Worm (Caenorhabditis elegans): ENCODE data around the gene H01M10.1.

The H01M10.1 gene

ce11 chrX:2591586-2592000 is 11.2 kb upstream of the H01M10.1 start:
- peak; percentile 8 for TF ChIP-seq nfya-1 (tag; optimal IDR thresholded peaks at IDR 0.05)
- peak; percentile 58 for TF ChIP-seq ceh-31 (tag; optimal IDR thresholded peaks at IDR 0.05)
- no peak for TF ChIP-seq pag-3 (tag; optimal IDR thresholded peaks at IDR 0.05; ENCODE audit: borderline replicate concordance)
- TF ChIP-seq ztf-16 (tag; optimal IDR thresholded peaks at IDR 0.05): no peak
- peak; percentile 10 for TF ChIP-seq ceh-2 (tag; optimal IDR thresholded peaks at IDR 0.05)
- peak; percentile 11 for TF ChIP-seq ets-4 (tag; optimal IDR thresholded peaks at IDR 0.05)
- TF ChIP-seq ceh-6 (GFP tag; optimal IDR thresholded peaks at IDR 0.05): no peak
- TF ChIP-seq tbx-2 (tag; optimal IDR thresholded peaks at IDR 0.05): peak; percentile 58
- peak; percentile 74 for TF ChIP-seq ceh-18 (tag; optimal IDR thresholded peaks at IDR 0.05)
- TF ChIP-seq elt-4 (tag; optimal IDR thresholded peaks at IDR 0.05): no peak
- TF ChIP-seq ref-2 (tag; optimal IDR thresholded peaks at IDR 0.05): peak; percentile 54
- TF ChIP-seq F13H6.1 (tag; optimal IDR thresholded peaks at IDR 0.05): peak; percentile 13

ce11 chrX:2590777-2591176 is 10.4 kb upstream of the H01M10.1 start:
- TF ChIP-seq eyg-1 (tag; optimal IDR thresholded peaks at IDR 0.05) (no peak), elt-4 (tag; optimal IDR thresholded peaks at IDR 0.05) (no peak), ceh-34 (tag; optimal IDR thresholded peaks at IDR 0.05) (no peak), ceh-24 (tag; optimal IDR thresholded peaks at IDR 0.05) (no peak), ceh-9 (tag; optimal IDR thresholded peaks at IDR 0.05) (no peak)

- TF ChIP-seq tbx-7 (tag; optimal IDR thresholded peaks at IDR 0.05) (no peak), hlh-8 (tag; optimal IDR thresholded peaks at IDR 0.05) (no peak), F13H6.1 (tag; optimal IDR thresholded peaks at IDR 0.05) (no peak), pax-1 (tag; optimal IDR thresholded peaks at IDR 0.05) (no peak), C38D4.7 (GFP tag; optimal IDR thresholded peaks at IDR 0.05) (no peak), pha-2 (tag; optimal IDR thresholded peaks at IDR 0.05) (no peak), hlh-13 (GFP tag; optimal IDR thresholded peaks at IDR 0.05) (no peak), hlh-6 (tag; optimal IDR thresholded peaks at IDR 0.05) (no peak), ceh-48 (tag; optimal IDR thresholded peaks at IDR 0.05) (no peak), fkh-10 (GFP tag; optimal IDR thresholded peaks at IDR 0.05) (no peak), zip-5 (tag; optimal IDR thresholded peaks at IDR 0.05) (no peak), che-1 (tag; optimal IDR thresholded peaks at IDR 0.05) (no peak), ref-2 (tag; optimal IDR thresholded peaks at IDR 0.05) (no peak)
Observed at ce11 chrX:2590023-2590422, 9.6 kb upstream of the H01M10.1 start.

- TF ChIP-seq pha-4 (tag; optimal IDR thresholded peaks at IDR 0.05) (no peak), pag-3 (tag; optimal IDR thresholded peaks at IDR 0.05; ENCODE audit: borderline replicate concordance) (no peak), ceh-14 (tag; optimal IDR thresholded peaks at IDR 0.05) (no peak), madf-2 (tag; optimal IDR thresholded peaks at IDR 0.05) (no peak), nhr-11 (tag; optimal IDR thresholded peaks at IDR 0.05) (no peak), ceh-45 (GFP tag; IDR thresholded peaks at IDR 0.05) (no peak), ets-4 (tag; optimal IDR thresholded peaks at IDR 0.05) (no peak), ceh-24 (tag; optimal IDR thresholded peaks at IDR 0.05) (no peak), elt-2 (tag; optimal IDR thresholded peaks at IDR 0.05) (no peak), che-1 (tag; optimal IDR thresholded peaks at IDR 0.05) (no peak), K09A11.1 (tag; optimal IDR thresholded peaks at IDR 0.05; ENCODE audit: insufficient read depth) (no peak), ahr-1 (tag; optimal IDR thresholded peaks at IDR 0.05) (no peak), pax-1 (tag; optimal IDR thresholded peaks at IDR 0.05) (no peak), hlh-8 (tag; optimal IDR thresholded peaks at IDR 0.05) (no peak), sox-4 (tag; optimal IDR thresholded peaks at IDR 0.05) (no peak), ceh-30 (tag; optimal IDR thresholded peaks at IDR 0.05) (no peak), tbx-2 (tag; optimal IDR thresholded peaks at IDR 0.05) (no peak)
Observed at ce11 chrX:2588012-2588411, 7.6 kb upstream of the H01M10.1 start.

All from whole organism, late embryonic.